Fruit fly (Drosophila melanogaster) whole organism, prepupa: Measurements from ENCODE around the gene PPP4R2r.

ENCODE experiments used
- Blimp-1 ChIP-seq: fragments of 200-800 bp; sonication (Bioruptor generic); optimal IDR thresholded peaks from 3 replicates; lab custom pipeline; 2017; ENCODE audit warnings: missing biosample characterization, missing genetic modification characterization, mild to moderate bottlenecking, moderate library complexity, missing genetic modification reagents
- CG10631 ChIP-seq: fragments of 200-800 bp; sonication (Bioruptor generic); optimal IDR thresholded peaks from 2 replicates; lab custom pipeline; 2016; ENCODE audit warnings: missing biosample characterization, missing genetic modification characterization
- CG11294 ChIP-seq: fragments of 200-800 bp; sonication (Bioruptor generic); IDR thresholded peaks from 2 replicates; pipeline ENCODE4 v1.3.6; 2022; ENCODE audit warnings: missing biosample characterization, missing genetic modification characterization
- CG11762 ChIP-seq: fragments of 200-800 bp; sonication (Bioruptor generic); optimal IDR thresholded peaks from 3 replicates; lab custom pipeline; 2016; ENCODE audit warnings: missing biosample characterization, missing genetic modification characterization; ENCODE audit not compliant: insufficient read depth
- CG11902 ChIP-seq: fragments of 200-800 bp; sonication (Bioruptor generic); optimal IDR thresholded peaks from 3 replicates; lab custom pipeline; 2016; ENCODE audit warnings: missing biosample characterization, missing genetic modification characterization
- CG15336 ChIP-seq: fragments of 200-800 bp; sonication (Bioruptor generic); IDR thresholded peaks from 2 replicates; pipeline ENCODE4 v1.3.6; 2022; ENCODE audit warnings: missing biosample characterization, missing genetic modification characterization
- CG16779 ChIP-seq: fragments of 200-800 bp; sonication (Bioruptor generic); optimal IDR thresholded peaks from 3 replicates; lab custom pipeline; 2017; ENCODE audit warnings: missing biosample characterization, mild to moderate bottlenecking, missing genetic modification characterization
- CG3032 ChIP-seq: fragments of 200-800 bp; optimal IDR thresholded peaks from 2 replicates; lab custom pipeline; 2019; ENCODE audit warnings: missing biosample characterization, mild to moderate bottlenecking, missing genetic modification characterization, moderate library complexity
- CG31627 ChIP-seq: fragments of 200-800 bp; sonication (Bioruptor generic); optimal IDR thresholded peaks from 3 replicates; lab custom pipeline; 2016; ENCODE audit warnings: missing biosample characterization, missing genetic modification characterization
- CG34406 ChIP-seq: fragments of 200-800 bp; sonication (Bioruptor generic); optimal IDR thresholded peaks from 3 replicates; lab custom pipeline; 2016; ENCODE audit warnings: missing biosample characterization, missing genetic modification characterization
- CG3919 ChIP-seq: fragments of 200-800 bp; sonication (Bioruptor generic); optimal IDR thresholded peaks from 3 replicates; lab custom pipeline; 2016; ENCODE audit warnings: missing biosample characterization, missing genetic modification characterization
- CG4318 ChIP-seq: fragments of 200-800 bp; sonication (Bioruptor generic); optimal IDR thresholded peaks from 3 replicates; lab custom pipeline; 2017; ENCODE audit warnings: missing biosample characterization, mild to moderate bottlenecking, missing genetic modification characterization
- CG6276 ChIP-seq: fragments of 200-800 bp; sonication (Bioruptor generic); optimal IDR thresholded peaks from 2 replicates; lab custom pipeline; 2017; ENCODE audit warnings: missing biosample characterization, mild to moderate bottlenecking, missing genetic modification characterization
- CG6792 ChIP-seq: fragments of 200-800 bp; sonication (Bioruptor generic); optimal IDR thresholded peaks from 3 replicates; lab custom pipeline; 2016; ENCODE audit warnings: missing biosample characterization, missing genetic modification characterization
- CG6808 ChIP-seq: fragments of 200-800 bp; sonication (Bioruptor generic); optimal IDR thresholded peaks from 3 replicates; lab custom pipeline; 2017; ENCODE audit warnings: missing biosample characterization, missing genetic modification characterization, mild to moderate bottlenecking, moderate library complexity, missing genetic modification reagents
- CG6854 ChIP-seq: fragments of 200-800 bp; sonication (Bioruptor generic); optimal IDR thresholded peaks from 2 replicates; lab custom pipeline; 2017; ENCODE audit warnings: missing biosample characterization, mild to moderate bottlenecking, missing genetic modification characterization
- CG7368 ChIP-seq: fragments of 200-800 bp; sonication (Bioruptor generic); optimal IDR thresholded peaks from 3 replicates; lab custom pipeline; 2016; ENCODE audit warnings: missing biosample characterization, missing genetic modification characterization
- CG8119 ChIP-seq: fragments of 200-800 bp; sonication (Bioruptor generic); IDR thresholded peaks from 3 replicates; pipeline ENCODE4 v1.3.6; 2022; ENCODE audit warnings: missing biosample characterization, missing genetic modification characterization
- CG8632 ChIP-seq: fragments of 200-800 bp; sonication (Bioruptor generic); optimal IDR thresholded peaks from 3 replicates; lab custom pipeline; 2016; ENCODE audit warnings: missing biosample characterization, missing genetic modification characterization
- CG9139 ChIP-seq: fragments of 200-800 bp; sonication (Bioruptor generic); optimal IDR thresholded peaks from 3 replicates; lab custom pipeline; 2017; ENCODE audit warnings: missing biosample characterization, mild to moderate bottlenecking, missing genetic modification characterization
- Eip75B ChIP-seq: fragments of 200-800 bp; sonication (Bioruptor generic); optimal IDR thresholded peaks from 3 replicates; lab custom pipeline; 2016; ENCODE audit warnings: missing biosample characterization, missing genetic modification characterization
- Eip78C ChIP-seq: fragments of 200-800 bp; sonication (Bioruptor generic); peaks from one replicate; lab custom pipeline; 2016; ENCODE audit warnings: missing biosample characterization, missing genetic modification characterization
- Eip93F ChIP-seq: fragments of 200-800 bp; sonication (Bioruptor generic); optimal IDR thresholded peaks from 2 replicates; lab custom pipeline; 2016; ENCODE audit warnings: missing biosample characterization, mild to moderate bottlenecking, missing genetic modification characterization
- Ets21C ChIP-seq: fragments of 200-800 bp; sonication (Bioruptor generic); optimal IDR thresholded peaks from 3 replicates; lab custom pipeline; 2016; ENCODE audit warnings: missing biosample characterization, missing genetic modification characterization
- Gug ChIP-seq: fragments of 200-800 bp; sonication (Bioruptor generic); IDR thresholded peaks from 2 replicates; pipeline ENCODE4 v1.3.6; 2022; ENCODE audit warnings: missing biosample characterization, missing genetic modification characterization
- Hr39 ChIP-seq: fragments of 200-800 bp; sonication (Bioruptor generic); optimal IDR thresholded peaks from 2 replicates; lab custom pipeline; 2016; ENCODE audit warnings: missing biosample characterization, missing genetic modification characterization
- Hr4 ChIP-seq: fragments of 200-800 bp; sonication (Bioruptor generic); optimal IDR thresholded peaks from 3 replicates; lab custom pipeline; 2016; ENCODE audit warnings: missing biosample characterization, missing genetic modification characterization
- Met ChIP-seq: fragments of 200-800 bp; sonication (Bioruptor generic); optimal IDR thresholded peaks from 3 replicates; lab custom pipeline; 2016; ENCODE audit warnings: missing biosample characterization, missing genetic modification characterization
- OdsH ChIP-seq: fragments of 200-800 bp; sonication (Bioruptor generic); optimal IDR thresholded peaks from 3 replicates; lab custom pipeline; 2016; ENCODE audit warnings: missing biosample characterization, missing genetic modification characterization
- Smox ChIP-seq: fragments of 200-800 bp; sonication (Bioruptor generic); optimal IDR thresholded peaks from 3 replicates; lab custom pipeline; 2016; ENCODE audit warnings: missing biosample characterization, missing genetic modification characterization
- Sox102F ChIP-seq: fragments of 200-800 bp; sonication (Bioruptor generic); optimal IDR thresholded peaks from 2 replicates; lab custom pipeline; 2016; ENCODE audit warnings: missing biosample characterization, mild to moderate bottlenecking, missing genetic modification characterization
- Sox14 ChIP-seq: fragments of 200-800 bp; sonication (Bioruptor generic); optimal IDR thresholded peaks from 3 replicates; lab custom pipeline; 2016; ENCODE audit warnings: missing biosample characterization, missing genetic modification characterization
- achi ChIP-seq: fragments of 200-800 bp; sonication (Bioruptor generic); optimal IDR thresholded peaks from 3 replicates; lab custom pipeline; 2016; ENCODE audit warnings: missing biosample characterization, missing genetic modification characterization
- acj6 ChIP-seq: fragments of 200-800 bp; sonication (Bioruptor generic); optimal IDR thresholded peaks from 3 replicates; lab custom pipeline; 2016; ENCODE audit warnings: missing biosample characterization, missing genetic modification characterization
- cyc ChIP-seq: fragments of 200-800 bp; sonication (Bioruptor generic); optimal IDR thresholded peaks from 3 replicates; lab custom pipeline; 2016; ENCODE audit warnings: missing biosample characterization, missing genetic modification characterization
- dac ChIP-seq: fragments of 200-800 bp; sonication (Bioruptor generic); optimal IDR thresholded peaks from 2 replicates; lab custom pipeline; 2017; ENCODE audit warnings: missing biosample characterization, mild to moderate bottlenecking, missing genetic modification characterization
- eg ChIP-seq: fragments of 200-800 bp; sonication (Bioruptor generic); IDR thresholded peaks from 3 replicates; pipeline ENCODE4 v1.3.6; 2022; ENCODE audit warnings: missing biosample characterization, missing genetic modification characterization
- esn ChIP-seq: fragments of 200-800 bp; sonication (Bioruptor generic); optimal IDR thresholded peaks from 2 replicates; lab custom pipeline; 2016; ENCODE audit warnings: missing biosample characterization, mild to moderate bottlenecking, missing genetic modification characterization, moderate library complexity
- fd59A ChIP-seq: fragments of 200-800 bp; sonication (Bioruptor generic); optimal IDR thresholded peaks from 2 replicates; lab custom pipeline; 2017; ENCODE audit warnings: missing biosample characterization, mild to moderate bottlenecking, missing genetic modification characterization, missing genetic modification reagents
- fd85E ChIP-seq: fragments of 200-800 bp; sonication (Bioruptor generic); optimal IDR thresholded peaks from 3 replicates; lab custom pipeline; 2016; ENCODE audit warnings: missing biosample characterization, missing genetic modification characterization
- fkh ChIP-seq: fragments of 200-800 bp; sonication (Bioruptor generic); optimal IDR thresholded peaks from 3 replicates; lab custom pipeline; 2017; ENCODE audit warnings: missing biosample characterization, mild to moderate bottlenecking, missing genetic modification characterization, moderate library complexity
- lz ChIP-seq: fragments of 200-800 bp; sonication (Bioruptor generic); optimal IDR thresholded peaks from 3 replicates; lab custom pipeline; 2016; ENCODE audit warnings: missing biosample characterization, missing genetic modification characterization
- net ChIP-seq: fragments of 200-800 bp; sonication (Bioruptor generic); optimal IDR thresholded peaks from 3 replicates; lab custom pipeline; 2016; ENCODE audit warnings: missing biosample characterization, missing genetic modification characterization
- pdm3 ChIP-seq: fragments of 200-800 bp; sonication (Bioruptor generic); optimal IDR thresholded peaks from 3 replicates; lab custom pipeline; 2016; ENCODE audit warnings: missing biosample characterization, missing genetic modification characterization
- salr ChIP-seq, 2 experiments: fragments of 200-800 bp; sonication (Bioruptor generic); optimal IDR thresholded peaks; 3 replicates each; lab custom pipeline; 2016 to 2018; ENCODE audit warnings: missing biosample characterization in 2 of 2, missing genetic modification characterization in 2 of 2, mild to moderate bottlenecking in 1 of 2
- spab ChIP-seq: fragments of 200-800 bp; sonication (Bioruptor generic); optimal IDR thresholded peaks from 2 replicates; lab custom pipeline; 2017; ENCODE audit warnings: missing biosample characterization, mild to moderate bottlenecking, missing genetic modification characterization, missing genetic modification reagents
- ss ChIP-seq, 2 experiments: fragments of 200-800 bp; sonication (Bioruptor generic); optimal IDR thresholded peaks; 2 replicates in 1 of 2; 3 replicates in 1 of 2; lab custom pipeline; 2017 to 2018; ENCODE audit warnings: mild to moderate bottlenecking in 2 of 2, missing biosample characterization in 2 of 2, missing genetic modification characterization in 2 of 2, moderate library complexity in 1 of 2
- topi ChIP-seq: fragments of 200-800 bp; sonication (Bioruptor generic); optimal IDR thresholded peaks from 3 replicates; lab custom pipeline; 2016; ENCODE audit warnings: missing biosample characterization, missing genetic modification characterization
- vri ChIP-seq: fragments of 200-800 bp; sonication (Bioruptor generic); optimal IDR thresholded peaks from 3 replicates; lab custom pipeline; 2016; ENCODE audit warnings: missing biosample characterization, mild to moderate bottlenecking, missing genetic modification characterization

The PPP4R2r gene

DNA sequence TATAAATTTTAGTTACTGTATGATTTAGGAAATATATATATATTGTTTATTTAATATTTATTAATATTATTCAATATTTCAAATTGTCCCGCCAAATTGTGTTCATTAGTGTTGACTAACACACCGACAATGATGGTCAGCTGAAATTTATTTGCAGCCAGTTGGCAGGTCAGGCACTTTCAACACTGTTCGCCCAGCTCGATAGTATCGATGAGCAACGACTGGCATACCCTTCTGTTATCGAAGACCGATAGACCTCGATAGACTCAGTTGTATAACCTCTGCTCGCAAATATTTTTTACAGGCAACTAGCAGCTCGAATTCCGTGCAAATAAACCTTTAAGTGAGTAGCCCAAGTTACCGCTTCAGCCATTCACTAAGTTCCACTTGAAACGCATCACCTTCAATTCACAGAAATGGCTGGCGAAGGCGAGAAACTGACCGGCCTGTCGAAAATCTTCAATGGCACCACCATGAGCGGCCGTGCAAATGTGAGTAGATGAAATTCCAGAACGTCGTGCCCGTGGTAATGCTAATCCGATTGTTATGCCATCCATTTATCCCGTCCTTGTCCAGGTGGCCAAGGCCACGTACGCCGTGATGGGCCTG lies 18.0 kb upstream of the PPP4R2r start, which contains the start of gene Neb-cGP:
Gene Neb-cGP, plus strand, starts transcription at position 231 of the 609 bp plus-strand sequence.
- no peak for TF ChIP-seq CG11762 (GFP tag; lab: Kevin White, UChicago)
- no peak for TF ChIP-seq salr (GFP tag; optimal IDR thresholded peaks at IDR 0.05; lab: Kevin White, UChicago)
- TF ChIP-seq acj6 = peak; percentile 29
- TF ChIP-seq CG31627 = peak; percentile 39
- peak; percentile 11 for TF ChIP-seq achi
- TF ChIP-seq Eip78C = peak; percentile 71
- TF ChIP-seq CG15336 (GFP tag; lab: Robert Waterston, UW) = no peak
- no peak for TF ChIP-seq vri
- peak; percentile 55 for TF ChIP-seq topi (GFP tag; lab: Kevin White, UChicago)
- TF ChIP-seq Sox102F (GFP tag; lab: Kevin White, UChicago) = peak; percentile 18
- TF ChIP-seq net (GFP tag; lab: Kevin White, UChicago) = peak; percentile 21
- peak; percentile 36 for TF ChIP-seq Hr39 (GFP tag; lab: Kevin White, UChicago)
- TF ChIP-seq CG10631 (GFP tag; lab: Kevin White, UChicago) = peak; percentile 37
- no peak for TF ChIP-seq CG11294 (GFP tag; lab: Robert Waterston, UW)
- no peak for TF ChIP-seq CG6792
- peak; percentile 9 for TF ChIP-seq CG11902 (GFP tag; lab: Kevin White, UChicago)
- TF ChIP-seq CG3032 (tag; lab: Kevin White, UChicago) = peak; percentile 23
- TF ChIP-seq esn (GFP tag; lab: Kevin White, UChicago) = peak; percentile 59
- peak; percentile 44 for TF ChIP-seq CG7368 (GFP tag; lab: Kevin White, UChicago)
- TF ChIP-seq pdm3 (GFP tag; lab: Kevin White, UChicago) = peak; percentile 9
- TF ChIP-seq CG3919 (GFP tag; lab: Kevin White, UChicago) = peak; percentile 48
- TF ChIP-seq OdsH (GFP tag; lab: Kevin White, UChicago) = peak; percentile 40
- TF ChIP-seq CG9139 (GFP tag; lab: Kevin White, UChicago) = no peak
- no peak for TF ChIP-seq CG6276 (GFP tag; lab: Kevin White, UChicago)
- TF ChIP-seq spab (GFP tag; lab: Kevin White, UChicago) = no peak
- TF ChIP-seq CG8119 = no peak
- peak; percentile 46 for TF ChIP-seq lz
- TF ChIP-seq Smox (GFP tag; lab: Kevin White, UChicago) = peak; percentile 27
- TF ChIP-seq Ets21C (GFP tag; lab: Kevin White, UChicago) = peak; percentile 35
- peak; percentile 35 for TF ChIP-seq Eip75B
- TF ChIP-seq CG16779 (tag; lab: Kevin White, UChicago) = no peak
- TF ChIP-seq Gug (GFP tag; lab: Robert Waterston, UW) = no peak
- peak; percentile 22 for TF ChIP-seq Sox14
- TF ChIP-seq cyc (GFP tag; lab: Kevin White, UChicago) = peak; percentile 54
- TF ChIP-seq Met (GFP tag; lab: Kevin White, UChicago) = peak; percentile 24
- peak in 1 of 2 experiments; percentile 5 for TF ChIP-seq ss (GFP tag; optimal IDR thresholded peaks at IDR 0.05; lab: Kevin White, UChicago)
- no peak for TF ChIP-seq eg (GFP tag; lab: Robert Waterston, UW)

DNA sequence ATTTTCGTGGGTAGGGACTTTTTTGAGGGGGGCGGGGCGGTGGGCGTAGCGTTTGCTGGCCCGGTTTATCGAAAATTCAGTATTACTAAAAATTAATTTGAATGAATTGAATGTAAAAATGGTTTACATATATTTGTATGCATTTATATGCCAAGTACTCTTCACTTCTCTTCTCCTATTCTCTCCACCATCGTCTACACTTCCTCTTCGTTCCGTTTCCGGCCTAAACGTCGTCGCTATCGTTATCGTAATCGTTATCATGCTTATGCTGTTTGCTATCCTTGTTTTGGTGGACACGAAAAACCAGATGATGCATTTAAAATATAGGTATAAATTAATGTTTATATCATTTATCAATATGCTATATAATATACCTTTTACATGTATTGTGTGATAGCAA lies 16.7 kb upstream of the PPP4R2r start:
- TF ChIP-seq CG11294 (GFP tag; lab: Robert Waterston, UW) (no peak), CG8632 (GFP tag; lab: Kevin White, UChicago) (no peak), Hr4 (GFP tag; lab: Kevin White, UChicago) (no peak), pdm3 (GFP tag; lab: Kevin White, UChicago) (no peak), fkh (GFP tag; lab: Kevin White, UChicago) (no peak), Hr39 (GFP tag; lab: Kevin White, UChicago) (no peak), Ets21C (GFP tag; lab: Kevin White, UChicago) (no peak), CG4318 (GFP tag; lab: Kevin White, UChicago) (no peak), CG16779 (tag; lab: Kevin White, UChicago) (no peak), Eip93F (GFP tag; lab: Kevin White, UChicago) (no peak), CG7368 (GFP tag; lab: Kevin White, UChicago) (peak; percentile 18), fd59A (GFP tag; lab: Kevin White, UChicago) (no peak), CG6854 (GFP tag; lab: Kevin White, UChicago) (peak; percentile 36), CG6808 (GFP tag; lab: Kevin White, UChicago) (no peak), achi (peak; percentile 11), Sox14 (no peak), CG11902 (GFP tag; lab: Kevin White, UChicago) (no peak), dac (GFP tag; lab: Kevin White, UChicago) (no peak), CG3032 (tag; lab: Kevin White, UChicago) (no peak), fd85E (GFP tag; lab: Kevin White, UChicago) (no peak), Smox (GFP tag; lab: Kevin White, UChicago) (no peak), CG6792 (no peak), CG15336 (GFP tag; lab: Robert Waterston, UW) (no peak), Blimp-1 (GFP tag; lab: Kevin White, UChicago) (no peak), CG34406 (GFP tag; lab: Kevin White, UChicago) (peak; percentile 14), CG11762 (GFP tag; lab: Kevin White, UChicago) (no peak)
